Worm (Caenorhabditis elegans) whole organism, L4 larva: ENCODE data around the gene nlp-27.

Source experiments
- F10B5.3 ChIP-seq: sonication (generic microtip); optimal IDR thresholded peaks from 2 replicates; lab custom pipeline; 2016; ENCODE audit warnings: mild to moderate bottlenecking, missing genetic modification characterization, missing compliant biosample characterization
- F44E2.7 ChIP-seq: fragments of 200-800 bp; sonication (Bioruptor generic); IDR thresholded peaks from 2 replicates; pipeline ENCODE4 v2.1.2; 2022; ENCODE audit warnings: missing genetic modification characterization, missing compliant biosample characterization
- R02D3.7 ChIP-seq: fragments of 150-350 bp; sonication (generic microtip); optimal IDR thresholded peaks from 3 replicates; lab custom pipeline; 2014; ENCODE audit warnings: missing biosample characterization, missing genetic modification characterization
- T26A8.4 ChIP-seq: fragments of 200-800 bp; sonication (Bioruptor generic); IDR thresholded peaks from 2 replicates; pipeline ENCODE4 v1.3.6; 2022; ENCODE audit warnings: missing genetic modification characterization, missing compliant biosample characterization
- Y48G9A.11 ChIP-seq: fragments of 200-800 bp; sonication (Bioruptor generic); IDR thresholded peaks from 2 replicates; pipeline ENCODE4 v1.3.6; 2022; ENCODE audit warnings: missing genetic modification reagents, missing genetic modification characterization, missing compliant biosample characterization
- Y75B8A.6 ChIP-seq: fragments of 200-800 bp; sonication (Bioruptor generic); IDR thresholded peaks from 2 replicates; pipeline ENCODE4 v1.3.6; 2022; ENCODE audit warnings: missing genetic modification reagents, missing genetic modification characterization, missing compliant biosample characterization
- ZK337.2 ChIP-seq: fragments of 200-800 bp; sonication (Bioruptor generic); IDR thresholded peaks from 2 replicates; pipeline ENCODE4 v1.3.6; 2022; ENCODE audit warnings: missing genetic modification reagents, missing genetic modification characterization, missing compliant biosample characterization
- aha-1 ChIP-seq: fragments of 150-350 bp; peaks from one replicate; lab custom pipeline; 2014; ENCODE audit warnings: missing biosample characterization, missing genetic modification characterization
- arid-1 ChIP-seq: fragments of 200-800 bp; sonication (Bioruptor generic); conservative IDR thresholded peaks from 2 replicates; pipeline ENCODE4 v1.3.6; 2022; ENCODE audit warnings: missing genetic modification reagents, missing genetic modification characterization, missing compliant biosample characterization
- ctbp-1 ChIP-seq: fragments of 200-800 bp; sonication (Bioruptor generic); IDR thresholded peaks from 2 replicates; pipeline ENCODE4 v1.3.6; 2022; ENCODE audit warnings: missing genetic modification reagents, missing genetic modification characterization, missing compliant biosample characterization
- daf-16 ChIP-seq, 3 experiments: sonication (generic microtip); optimal IDR thresholded peaks; 2 replicates each; lab custom pipeline; 2016 to 2017; ENCODE audit warnings: missing genetic modification characterization in 3 of 3, missing genetic modification reagents in 3 of 3, mild to moderate bottlenecking in 2 of 3, missing compliant biosample characterization in 2 of 3, missing biosample characterization in 1 of 3, moderate library complexity in 1 of 3
- daf-8 ChIP-seq: fragments of 200-800 bp; sonication (Bioruptor generic); IDR thresholded peaks from 2 replicates; pipeline ENCODE4 v1.3.6; 2022; ENCODE audit warnings: missing genetic modification characterization, missing compliant biosample characterization
- dmd-6 ChIP-seq: fragments of 200-800 bp; sonication (Bioruptor generic); IDR thresholded peaks from 2 replicates; pipeline ENCODE4 v1.3.6; 2022; ENCODE audit warnings: missing genetic modification reagents, missing genetic modification characterization, missing compliant biosample characterization
- dmd-8 ChIP-seq: fragments of 200-800 bp; sonication (Bioruptor generic); IDR thresholded peaks from 2 replicates; pipeline ENCODE4 v1.3.6; 2022; ENCODE audit warnings: missing genetic modification characterization, missing compliant biosample characterization
- dmd-9 ChIP-seq: fragments of 200-800 bp; sonication (Bioruptor generic); IDR thresholded peaks from 2 replicates; pipeline ENCODE4 v1.3.6; 2022; ENCODE audit warnings: missing genetic modification reagents, missing genetic modification characterization, missing compliant biosample characterization
- dpl-1 ChIP-seq: fragments of 150-350 bp; optimal IDR thresholded peaks from 2 replicates; lab custom pipeline; 2014; ENCODE audit warnings: missing biosample characterization, missing genetic modification reagents, missing genetic modification characterization
- egl-27 ChIP-seq: sonication (generic microtip); optimal IDR thresholded peaks from 3 replicates; lab custom pipeline; 2017; ENCODE audit warnings: missing biosample characterization, missing genetic modification reagents, missing genetic modification characterization
- fkh-10 ChIP-seq: fragments of 150-350 bp; optimal IDR thresholded peaks from 2 replicates; lab custom pipeline; 2014; ENCODE audit warnings: missing biosample characterization, missing genetic modification reagents, missing genetic modification characterization
- fos-1 ChIP-seq: fragments of 150-350 bp; optimal IDR thresholded peaks from 2 replicates; lab custom pipeline; 2014; ENCODE audit warnings: missing biosample characterization, missing genetic modification characterization
- hlh-11 ChIP-seq: fragments of 200-800 bp; sonication (Bioruptor generic); optimal IDR thresholded peaks from 2 replicates; lab custom pipeline; 2018; ENCODE audit warnings: mild to moderate bottlenecking, missing genetic modification characterization, missing compliant biosample characterization
- hlh-30 ChIP-seq: sonication (generic microtip); optimal IDR thresholded peaks from 2 replicates; lab custom pipeline; 2017; ENCODE audit warnings: antibody characterized with exemption, mild to moderate bottlenecking, missing genetic modification characterization, missing compliant biosample characterization; ENCODE audit not compliant: insufficient read depth
- lim-7 ChIP-seq: fragments of 200-800 bp; sonication (Bioruptor generic); IDR thresholded peaks from 2 replicates; pipeline ENCODE4 v1.3.6; 2022; ENCODE audit warnings: missing genetic modification characterization, missing compliant biosample characterization
- lin-13 ChIP-seq: fragments of 150-350 bp; optimal IDR thresholded peaks from 2 replicates; lab custom pipeline; 2014; ENCODE audit warnings: missing biosample characterization, missing genetic modification reagents, missing genetic modification characterization
- lin-29 ChIP-seq: fragments of 200-800 bp; sonication (Bioruptor generic); IDR thresholded peaks from 2 replicates; pipeline ENCODE4 v1.3.6; 2022; ENCODE audit warnings: missing genetic modification reagents, missing genetic modification characterization, missing compliant biosample characterization
- lsy-2 ChIP-seq, 2 experiments: fragments of 150-350 bp in 1 of 2; sonication (generic microtip) in 1 of 2; optimal IDR thresholded peaks; 2 replicates each; lab custom pipeline; 2014 to 2017; ENCODE audit warnings: missing biosample characterization in 2 of 2, missing genetic modification characterization in 2 of 2
- mes-2 ChIP-seq: sonication (generic microtip); optimal IDR thresholded peaks from 2 replicates; lab custom pipeline; 2016; ENCODE audit warnings: missing genotype, mild to moderate bottlenecking, missing genetic modification characterization, missing compliant biosample characterization; ENCODE audit not compliant: poor library complexity, severe bottlenecking
- mxl-2 ChIP-seq: fragments of 200-800 bp; sonication (Bioruptor generic); conservative IDR thresholded peaks from 2 replicates; pipeline ENCODE4 v1.3.6; 2022; ENCODE audit warnings: missing genetic modification reagents, missing genetic modification characterization, missing compliant biosample characterization
- mxl-3 ChIP-seq: fragments of 200-800 bp; sonication (Bioruptor generic); optimal IDR thresholded peaks from 2 replicates; lab custom pipeline; 2018; ENCODE audit warnings: mild to moderate bottlenecking, missing genetic modification characterization, missing compliant biosample characterization
- nhr-11 ChIP-seq: fragments of 150-350 bp; optimal IDR thresholded peaks from 2 replicates; lab custom pipeline; 2014; ENCODE audit warnings: missing biosample characterization, missing genetic modification characterization
- nhr-28 ChIP-seq: fragments of 150-350 bp; optimal IDR thresholded peaks from 2 replicates; lab custom pipeline; 2014; ENCODE audit warnings: missing biosample characterization, missing genetic modification characterization
- nhr-76 ChIP-seq: fragments of 150-350 bp; optimal IDR thresholded peaks from 2 replicates; lab custom pipeline; 2014; ENCODE audit warnings: missing biosample characterization, missing genetic modification characterization
- nhr-77 ChIP-seq: fragments of 150-350 bp; optimal IDR thresholded peaks from 2 replicates; lab custom pipeline; 2014; ENCODE audit warnings: missing biosample characterization, missing genetic modification characterization
- pha-4 ChIP-seq, 2 experiments: fragments of 150-350 bp in 1 of 2; fragments of 200-800 bp in 1 of 2; sonication (Bioruptor generic) in 1 of 2; IDR thresholded peaks in 1 of 2; optimal IDR thresholded peaks in 1 of 2; 2 replicates each; pipeline versions ENCODE4 v1.3.6 to Lab custom; 2014 to 2022; ENCODE audit warnings: missing genetic modification characterization in 2 of 2, missing genetic modification reagents in 2 of 2, missing biosample characterization in 1 of 2, missing compliant biosample characterization in 1 of 2
- pqm-1 ChIP-seq: sonication (generic microtip); optimal IDR thresholded peaks from 2 replicates; lab custom pipeline; 2017; ENCODE audit warnings: missing biosample characterization, missing genetic modification characterization
- sdz-12 ChIP-seq: fragments of 200-800 bp; sonication (Bioruptor generic); optimal IDR thresholded peaks from 2 replicates; lab custom pipeline; 2018; ENCODE audit warnings: mild to moderate bottlenecking, missing genetic modification characterization, missing compliant biosample characterization
- skn-1 ChIP-seq: fragments of 150-350 bp; optimal IDR thresholded peaks from 2 replicates; lab custom pipeline; 2014; ENCODE audit warnings: missing biosample characterization, missing genetic modification characterization
- snpc-4 ChIP-seq: fragments of 150-350 bp; optimal IDR thresholded peaks from 2 replicates; lab custom pipeline; 2014; ENCODE audit warnings: missing biosample characterization, missing genetic modification characterization
- tra-1 ChIP-seq: fragments of 200-800 bp; sonication (Bioruptor generic); IDR thresholded peaks from 2 replicates; pipeline ENCODE4 v1.3.6; 2022; ENCODE audit warnings: missing genetic modification reagents, missing genetic modification characterization, missing compliant biosample characterization
- unc-39 ChIP-seq: sonication (generic microtip); optimal IDR thresholded peaks from 2 replicates; lab custom pipeline; 2017; ENCODE audit warnings: missing biosample characterization, missing genetic modification characterization
- unc-62 ChIP-seq, 3 experiments: fragments of 150-350 bp in 1 of 3; sonication (generic microtip); optimal IDR thresholded peaks in 2 of 3; peaks in 1 of 3; 1 replicate in 1 of 3; 2 replicates in 2 of 3; lab custom pipeline; 2014 to 2017; ENCODE audit warnings: missing biosample characterization in 3 of 3, missing genetic modification characterization in 3 of 3, missing genetic modification reagents in 3 of 3, missing genotype in 1 of 3
- vab-7 ChIP-seq: fragments of 200-800 bp; sonication (Bioruptor generic); IDR thresholded peaks from 2 replicates; pipeline ENCODE4 v1.3.6; 2022; ENCODE audit warnings: missing genetic modification reagents, missing genetic modification characterization, missing compliant biosample characterization
- zfp-2 ChIP-seq: sonication (generic microtip); optimal IDR thresholded peaks from 2 replicates; lab custom pipeline; 2016; ENCODE audit warnings: mild to moderate bottlenecking, missing genetic modification characterization, missing compliant biosample characterization
- zip-11 ChIP-seq: fragments of 200-800 bp; sonication (Bioruptor generic); IDR thresholded peaks from 2 replicates; pipeline ENCODE4 v1.3.6; 2022; ENCODE audit warnings: missing genetic modification characterization, missing compliant biosample characterization

nlp-27 gene

ce11 chrV:3972846-3973245, 16.3 kb upstream of the nlp-27 start, which contains the start of gene cyp-34A10:
Gene cyp-34A10, minus strand, starts transcription at chrV:3972991.
- TF ChIP-seq lin-13 (GFP tag; lab: Kevin White, UChicago) (no peak), daf-16 (GFP tag; optimal IDR thresholded peaks at IDR 0.05; lab: Kevin White, UChicago) (no peak), daf-16 (tag; optimal IDR thresholded peaks at IDR 0.05; lab: Kevin White, UChicago) (peak; percentile 13), unc-62 (GFP tag; optimal IDR thresholded peaks at IDR 0.05 in 1 of 2; lab: Kevin White, UChicago) (peak in 1 of 2 experiments; percentile 43), unc-62 (tag; optimal IDR thresholded peaks at IDR 0.05; lab: Kevin White, UChicago) (no peak), nhr-28 (tag; lab: Kevin White, UChicago) (peak; percentile 73), nhr-77 (peak; percentile 73), zip-11 (GFP tag; lab: Robert Waterston, UW) (no peak), daf-8 (GFP tag; lab: Robert Waterston, UW) (no peak)

- TF ChIP-seq lim-7 (GFP tag; lab: Robert Waterston, UW) (no peak), dmd-6 (GFP tag; lab: Robert Waterston, UW) (no peak), dpl-1 (GFP tag; lab: Kevin White, UChicago) (no peak), zfp-2 (tag; lab: Kevin White, UChicago) (no peak), F44E2.7 (GFP tag; lab: Robert Waterston, UW) (no peak), daf-8 (GFP tag; lab: Robert Waterston, UW) (no peak), nhr-11 (tag; lab: Kevin White, UChicago) (no peak), aha-1 (tag; lab: Kevin White, UChicago) (no peak), dmd-8 (GFP tag; lab: Robert Waterston, UW) (no peak), lsy-2 (tag; optimal IDR thresholded peaks at IDR 0.05; lab: Kevin White, UChicago) (no peak), unc-39 (tag; lab: Kevin White, UChicago) (no peak), fkh-10 (GFP tag; lab: Kevin White, UChicago) (no peak), snpc-4 (tag; lab: Kevin White, UChicago) (no peak), lin-29 (GFP tag; lab: Robert Waterston, UW) (no peak), dmd-9 (GFP tag; lab: Robert Waterston, UW) (no peak), fos-1 (tag; lab: Kevin White, UChicago) (no peak), ctbp-1 (GFP tag; lab: Robert Waterston, UW) (no peak), tra-1 (GFP tag; lab: Robert Waterston, UW) (no peak), Y75B8A.6 (GFP tag; lab: Robert Waterston, UW) (no peak)
These were observed 14.8 kb upstream of the nlp-27 start, which contains the start of gene str-82 for ce11 chrV:3974361-3974760. Gene str-82, plus strand, starts transcription at chrV:3974661.

- TF ChIP-seq lin-29 (GFP tag; lab: Robert Waterston, UW) (no peak), pha-4 (GFP tag; IDR thresholded peaks at IDR 0.05; lab: Robert Waterston, UW) (no peak), pha-4 (tag; optimal IDR thresholded peaks at IDR 0.05; lab: Kevin White, UChicago) (no peak), mes-2 (tag; lab: Kevin White, UChicago) (no peak), mxl-3 (GFP tag; lab: Kevin White, UChicago) (no peak), ZK337.2 (GFP tag; lab: Robert Waterston, UW) (no peak), pqm-1 (tag; lab: Kevin White, UChicago) (no peak), sdz-12 (GFP tag; lab: Kevin White, UChicago) (no peak), lsy-2 (tag; optimal IDR thresholded peaks at IDR 0.05; lab: Kevin White, UChicago) (no peak), Y75B8A.6 (GFP tag; lab: Robert Waterston, UW) (no peak), F10B5.3 (tag; lab: Kevin White, UChicago) (no peak)
These were observed 12.2 kb upstream of the nlp-27 start, which contains the start of gene str-83 for ce11 chrV:3976964-3977363. Gene str-83, plus strand, starts transcription at chrV:3977264.

ce11 chrV:3979053-3979452, 10.1 kb upstream of the nlp-27 start, which contains the start of gene nlp-34:
Gene nlp-34, minus strand, starts transcription at chrV:3979134.
- TF ChIP-seq hlh-30: no peak
- TF ChIP-seq zfp-2 (tag; lab: Kevin White, UChicago): no peak
- no peak for TF ChIP-seq mxl-2
- no peak for TF ChIP-seq arid-1
- no peak for TF ChIP-seq nhr-76 (tag; lab: Kevin White, UChicago)
- no peak for TF ChIP-seq R02D3.7 (tag; lab: Kevin White, UChicago)
- TF ChIP-seq dmd-8 (GFP tag; lab: Robert Waterston, UW): no peak
- TF ChIP-seq hlh-11 (tag; lab: Kevin White, UChicago): no peak
- no peak for TF ChIP-seq Y48G9A.11 (GFP tag; lab: Robert Waterston, UW)
- no peak for TF ChIP-seq egl-27 (tag; lab: Kevin White, UChicago)
- TF ChIP-seq vab-7 (GFP tag; lab: Robert Waterston, UW): no peak
- TF ChIP-seq skn-1 (tag; lab: Kevin White, UChicago): no peak
- TF ChIP-seq T26A8.4 (GFP tag; lab: Robert Waterston, UW): no peak
